Worm (Caenorhabditis elegans): Measurements from ENCODE around the gene F48E8.2.

F48E8.2 gene

DNA sequence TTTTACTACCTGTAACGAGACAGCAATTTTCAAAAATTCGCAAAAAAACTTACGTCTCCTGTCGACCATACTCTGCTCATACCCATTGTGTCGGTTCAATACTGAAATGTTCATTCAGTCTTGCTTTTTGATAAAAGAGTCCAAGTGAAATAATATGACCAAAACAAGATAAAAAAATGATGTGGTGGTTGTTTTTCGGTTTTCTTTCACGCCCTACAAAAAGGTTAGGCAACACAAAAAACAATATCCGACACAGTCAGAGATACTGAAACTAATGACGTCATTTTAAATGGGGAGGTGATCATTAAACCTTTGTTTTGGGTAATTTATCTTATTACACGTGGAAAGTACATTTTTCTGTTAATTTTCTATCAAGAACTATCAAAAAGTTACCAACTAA, 31.0 kb downstream of the F48E8.2 start, which contains the start of gene R02F2.8:
Gene R02F2.8, minus strand, starts transcription at position 101 of the 400 bp plus-strand sequence.
- no peak for TF ChIP-seq dao-5 (tag; optimal IDR thresholded peaks at IDR 0.05)
- no peak for TF ChIP-seq him-1 (tag; optimal IDR thresholded peaks at IDR 0.05)
- TF ChIP-seq W03F9.2 (tag; optimal IDR thresholded peaks at IDR 0.05), result no peak

DNA sequence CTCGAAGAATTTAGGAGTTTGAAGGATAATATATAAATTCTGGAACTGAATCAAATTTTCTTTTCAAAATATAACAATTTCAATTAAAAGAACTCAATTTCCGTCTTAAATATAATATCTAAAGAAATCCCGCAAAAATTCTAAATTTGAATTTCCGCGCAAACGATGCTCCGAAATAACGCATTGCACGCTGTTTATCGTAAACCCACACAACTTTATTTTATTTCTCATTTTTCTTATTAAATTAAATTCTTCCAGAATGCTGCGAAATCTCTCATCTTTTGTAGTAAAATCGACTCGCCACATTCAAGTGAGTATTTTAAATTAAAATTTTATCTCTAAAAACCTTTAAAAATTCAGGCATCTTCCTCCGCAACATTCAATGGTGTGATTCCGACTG, 34.8 kb downstream of the F48E8.2 start, which contains the start of gene R02F2.9:
Gene R02F2.9, plus strand, starts transcription at position 218 of the 400 bp plus-strand sequence.
- TF ChIP-seq W03F9.2 (tag; optimal IDR thresholded peaks at IDR 0.05), result no peak
- TF ChIP-seq him-1 (tag; optimal IDR thresholded peaks at IDR 0.05), result no peak
- TF ChIP-seq dao-5 (tag; optimal IDR thresholded peaks at IDR 0.05), result no peak

DNA sequence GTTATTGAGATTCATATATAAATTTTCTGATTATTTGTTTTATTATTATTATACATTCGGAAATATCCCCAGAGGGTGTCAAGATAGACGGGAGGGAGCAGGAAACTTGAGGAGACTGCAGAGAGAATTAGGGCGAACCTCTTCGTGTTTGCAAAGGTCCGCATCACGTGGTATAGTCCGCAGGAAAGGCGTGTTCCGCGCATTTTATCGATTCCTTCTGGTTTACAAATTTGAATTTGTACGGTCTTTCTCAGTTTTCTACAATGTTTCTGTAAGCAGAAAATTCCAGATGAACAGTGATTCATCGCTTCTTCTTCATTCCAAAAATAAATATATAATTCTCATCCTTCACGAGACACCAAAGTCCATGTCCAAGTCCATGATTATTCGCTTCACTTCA, 35.8 kb downstream of the F48E8.2 start:
- no peak for TF ChIP-seq him-1 (tag; optimal IDR thresholded peaks at IDR 0.05)
- no peak for TF ChIP-seq dao-5 (tag; optimal IDR thresholded peaks at IDR 0.05)
- no peak for TF ChIP-seq W03F9.2 (tag; optimal IDR thresholded peaks at IDR 0.05)

DNA sequence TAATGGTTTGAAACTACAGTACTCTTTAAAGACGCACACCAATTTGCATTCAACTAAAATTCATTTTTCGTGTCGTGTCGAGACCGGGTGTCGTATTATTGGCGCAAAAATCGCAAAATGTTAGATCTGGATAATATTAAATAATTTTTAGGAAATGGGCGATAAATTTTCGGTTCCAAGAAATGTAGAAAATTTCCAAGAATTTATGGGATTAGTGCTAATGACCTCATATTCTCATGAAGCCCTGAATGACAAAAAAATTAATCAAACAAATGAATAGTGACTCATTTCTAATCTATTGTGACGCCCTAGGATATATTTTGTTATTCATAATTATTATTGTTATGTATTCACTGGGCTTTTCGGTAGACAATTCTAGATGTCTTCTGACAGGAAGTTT, 36.6 kb downstream of the F48E8.2 start:
- TF ChIP-seq W03F9.2 (tag; optimal IDR thresholded peaks at IDR 0.05) (no peak), him-1 (tag; optimal IDR thresholded peaks at IDR 0.05) (no peak), dao-5 (tag; optimal IDR thresholded peaks at IDR 0.05) (no peak)

DNA sequence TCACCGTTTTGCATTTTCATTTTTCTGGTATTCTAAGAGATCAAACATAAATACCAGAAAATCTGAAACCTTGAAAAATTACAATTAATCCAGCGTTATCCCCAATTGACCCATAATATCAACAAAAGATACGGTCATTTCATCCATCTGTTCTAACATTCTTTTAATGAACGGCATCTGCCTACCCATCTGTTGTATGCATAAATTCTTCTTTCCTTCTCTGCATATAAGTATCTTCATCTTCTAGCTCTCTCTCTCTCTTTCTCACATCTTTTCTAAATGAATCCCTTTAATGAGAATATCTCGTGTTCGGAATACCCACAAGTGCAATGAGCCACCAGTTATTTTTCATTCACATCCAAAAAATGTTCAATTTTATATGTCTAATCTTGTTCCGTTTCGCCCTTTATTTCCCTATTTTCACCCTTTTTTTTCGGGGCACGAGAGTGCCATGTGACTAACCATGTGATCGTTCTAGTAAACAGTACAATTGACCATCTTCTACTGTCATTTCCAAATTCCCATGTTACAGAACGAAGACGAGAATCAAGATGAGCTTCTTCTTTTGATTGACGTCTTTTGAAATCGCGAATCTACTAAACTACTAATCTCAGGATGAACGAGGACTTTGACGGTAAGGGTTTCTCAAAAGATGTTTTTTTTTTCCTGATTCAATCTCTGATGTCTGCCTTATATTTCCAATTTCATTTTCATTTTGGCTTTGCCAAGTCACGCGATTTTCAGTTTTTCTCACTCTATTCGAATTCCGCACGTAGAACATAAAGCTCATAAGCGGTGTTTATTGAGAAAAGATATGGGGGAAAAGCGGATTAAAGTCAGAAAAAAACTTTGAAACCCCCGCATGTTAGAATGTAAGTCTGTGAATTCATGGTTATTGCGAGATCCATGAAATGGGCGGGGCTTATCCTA, 37.4 kb downstream of the F48E8.2 start, which contains the start of gene R02F2.1:
Gene R02F2.1, plus strand, starts transcription at position 528 of the 930 bp plus-strand sequence.
- no peak for TF ChIP-seq him-1 (tag; optimal IDR thresholded peaks at IDR 0.05)
- no peak for TF ChIP-seq dao-5 (tag; optimal IDR thresholded peaks at IDR 0.05)
- TF ChIP-seq W03F9.2 (tag; optimal IDR thresholded peaks at IDR 0.05), result no peak

DNA sequence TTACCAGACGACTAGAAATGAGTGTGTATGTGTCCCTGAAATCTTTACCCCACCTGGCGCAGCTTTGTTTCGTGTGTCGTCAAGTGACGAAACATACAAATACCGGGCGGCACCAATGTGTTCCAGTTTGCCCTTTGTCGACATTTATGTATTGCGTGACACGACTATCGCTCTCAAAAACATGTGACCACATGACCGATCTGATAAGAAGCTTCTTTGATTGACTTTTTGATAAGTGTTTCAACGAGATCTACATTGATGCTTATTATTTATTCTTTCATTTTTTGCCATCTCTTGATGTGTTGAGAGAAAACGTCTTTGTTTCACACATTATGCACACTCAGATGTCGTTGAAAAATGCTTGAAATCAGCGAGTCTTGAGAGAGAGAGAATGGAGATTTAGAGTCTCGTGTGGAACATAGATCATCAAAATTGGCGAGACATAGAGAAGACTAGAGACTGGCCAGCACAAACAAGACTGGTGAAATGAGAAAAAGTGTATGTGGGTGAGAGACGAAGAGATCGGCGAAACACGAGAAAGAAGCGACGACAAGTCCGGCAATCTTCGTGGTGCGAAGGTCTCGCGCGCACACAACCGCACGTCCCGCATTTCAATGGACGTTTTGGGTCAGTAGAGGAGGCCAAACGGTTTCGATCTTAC, 38.9 kb downstream of the F48E8.2 start:
- TF ChIP-seq him-1 (tag; optimal IDR thresholded peaks at IDR 0.05) (peak; percentile 32), dao-5 (tag; optimal IDR thresholded peaks at IDR 0.05) (no peak)

DNA sequence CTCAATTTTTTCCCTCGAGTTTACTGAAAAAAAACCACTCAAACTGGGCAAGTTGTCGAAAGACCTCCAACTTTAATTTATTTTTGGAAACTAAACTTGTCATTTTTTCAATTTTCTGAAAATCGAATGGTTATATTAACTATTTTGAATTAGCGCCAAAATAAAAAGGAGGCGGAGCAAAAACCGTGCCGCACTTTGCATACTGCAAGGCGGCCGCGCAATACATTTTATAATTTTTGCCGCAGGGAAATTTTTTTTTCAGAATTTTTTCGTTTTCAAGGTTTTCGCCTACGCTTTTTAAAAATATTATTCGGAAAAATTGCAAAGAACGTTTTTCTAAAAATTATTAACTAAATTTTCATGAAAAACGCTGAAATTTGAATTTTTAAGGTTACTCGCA, 39.5 kb downstream of the F48E8.2 start:
- TF ChIP-seq W03F9.2 (tag; optimal IDR thresholded peaks at IDR 0.05), result no peak

DNA sequence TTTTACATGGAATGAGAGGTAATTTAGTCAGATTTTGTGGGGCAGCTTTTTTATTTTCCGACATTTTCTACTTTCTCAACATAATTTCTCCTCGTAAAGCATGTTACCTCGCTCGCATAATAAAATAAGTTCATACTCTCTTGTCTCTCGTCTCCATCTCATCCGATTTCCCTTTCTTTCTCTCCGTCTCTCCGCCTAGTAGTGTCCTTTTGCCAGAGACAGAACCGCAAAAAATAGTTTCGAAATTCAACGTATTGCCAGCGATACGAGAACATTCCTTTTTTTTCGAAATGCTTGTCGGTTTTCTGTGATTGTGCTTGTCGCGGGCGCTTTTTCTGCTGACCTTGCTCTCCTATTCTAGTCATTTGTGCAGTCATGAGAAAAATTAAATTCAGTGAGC, 40.0 kb downstream of the F48E8.2 start:
- TF ChIP-seq dao-5 (tag; optimal IDR thresholded peaks at IDR 0.05) (no peak), W03F9.2 (tag; optimal IDR thresholded peaks at IDR 0.05) (no peak), him-1 (tag; optimal IDR thresholded peaks at IDR 0.05) (no peak)

DNA sequence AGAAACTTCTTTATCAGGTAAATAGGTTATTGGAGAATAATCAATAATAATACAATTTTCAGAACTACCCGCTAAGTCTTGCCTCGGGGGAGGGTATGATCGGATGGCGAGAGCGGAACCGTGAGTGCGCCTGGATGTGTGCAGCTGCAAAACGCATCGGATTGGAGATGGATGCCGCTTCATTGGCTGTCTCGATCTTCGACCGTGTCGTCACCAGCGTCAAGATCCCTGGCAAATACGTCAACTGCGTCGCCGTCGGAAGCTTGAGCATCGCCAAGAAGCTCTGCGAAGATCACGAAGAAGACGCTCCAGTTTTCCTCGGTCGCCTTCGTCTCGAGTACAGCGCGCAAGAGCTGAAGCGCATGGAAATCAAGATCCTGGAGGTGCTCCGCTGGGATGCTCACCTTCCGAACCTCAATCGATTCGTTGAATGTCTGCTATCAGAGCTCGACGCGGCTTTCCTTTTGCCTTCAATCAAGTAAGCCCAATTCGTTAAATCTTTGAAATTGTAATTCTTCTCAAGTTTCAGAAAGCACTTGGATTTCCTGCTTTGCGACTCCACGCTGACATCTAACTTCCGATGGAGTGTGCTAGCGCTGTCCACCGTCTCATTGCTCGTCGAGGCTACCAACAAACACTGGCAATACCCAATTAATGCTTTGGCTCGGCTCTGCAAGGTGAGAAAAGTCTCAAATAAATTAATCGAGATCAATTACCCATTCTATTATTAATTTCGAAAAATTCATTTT, 40.7 kb downstream of the F48E8.2 start:
- no peak for TF ChIP-seq him-1 (tag; optimal IDR thresholded peaks at IDR 0.05)
- TF ChIP-seq W03F9.2 (tag; optimal IDR thresholded peaks at IDR 0.05), result no peak
- TF ChIP-seq dao-5 (tag; optimal IDR thresholded peaks at IDR 0.05), result no peak

DNA sequence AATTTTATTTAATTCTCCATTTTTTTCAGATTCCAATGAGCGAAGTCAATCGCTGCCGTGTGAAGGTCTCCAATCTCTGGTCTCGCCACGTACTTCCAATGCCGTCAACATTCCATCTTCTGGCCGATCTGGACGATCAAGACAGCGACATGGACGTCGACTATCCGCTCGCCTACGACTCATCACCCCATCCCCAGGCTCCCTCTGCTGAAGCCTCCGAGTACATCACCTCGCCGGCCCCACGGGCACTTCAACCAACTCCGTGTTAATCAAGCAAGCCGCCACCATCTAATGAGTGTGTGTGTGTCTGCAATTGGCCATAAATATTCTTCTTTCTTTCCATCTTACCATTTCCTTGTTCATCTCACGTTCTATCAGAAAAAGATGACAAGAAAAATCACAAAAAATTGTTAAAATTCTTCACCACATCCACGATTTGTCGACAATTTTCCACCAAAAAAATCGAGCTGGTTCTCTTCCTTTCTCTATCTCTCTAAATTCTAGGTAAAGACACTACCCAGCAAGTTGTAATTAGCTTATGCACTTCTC, 41.4 kb downstream of the F48E8.2 start:
- TF ChIP-seq W03F9.2 (tag; optimal IDR thresholded peaks at IDR 0.05) (no peak), him-1 (tag; optimal IDR thresholded peaks at IDR 0.05) (no peak), dao-5 (tag; optimal IDR thresholded peaks at IDR 0.05) (no peak)

DNA sequence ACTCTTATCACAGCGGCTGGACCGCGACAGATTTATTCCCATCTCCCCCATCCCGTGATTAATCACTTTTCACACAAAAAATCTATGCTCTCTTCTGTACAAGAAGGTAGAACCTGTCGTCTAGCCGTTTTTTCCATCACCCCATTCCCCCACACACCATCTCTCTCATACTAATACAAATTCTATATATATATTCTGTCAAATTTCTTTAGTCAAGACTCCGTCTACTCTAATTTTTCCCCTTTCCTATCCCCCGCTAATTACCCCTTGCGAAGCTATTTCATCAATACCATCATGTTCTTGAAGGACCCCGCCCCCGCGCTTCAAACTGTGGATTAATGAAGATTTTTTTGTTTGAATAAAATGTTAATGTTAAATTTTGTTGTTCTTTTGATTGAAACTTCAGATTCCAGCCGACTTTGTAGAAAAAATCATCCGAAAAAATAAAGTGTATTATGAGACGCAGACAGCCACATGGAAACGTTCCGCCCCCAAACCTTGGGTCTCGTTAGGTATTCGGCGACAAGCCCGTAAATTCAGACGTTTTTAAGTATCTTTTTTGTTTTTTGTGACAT, 41.9 kb downstream of the F48E8.2 start:
- TF ChIP-seq dao-5 (tag; optimal IDR thresholded peaks at IDR 0.05) (no peak), him-1 (tag; optimal IDR thresholded peaks at IDR 0.05) (peak; percentile 16)

DNA sequence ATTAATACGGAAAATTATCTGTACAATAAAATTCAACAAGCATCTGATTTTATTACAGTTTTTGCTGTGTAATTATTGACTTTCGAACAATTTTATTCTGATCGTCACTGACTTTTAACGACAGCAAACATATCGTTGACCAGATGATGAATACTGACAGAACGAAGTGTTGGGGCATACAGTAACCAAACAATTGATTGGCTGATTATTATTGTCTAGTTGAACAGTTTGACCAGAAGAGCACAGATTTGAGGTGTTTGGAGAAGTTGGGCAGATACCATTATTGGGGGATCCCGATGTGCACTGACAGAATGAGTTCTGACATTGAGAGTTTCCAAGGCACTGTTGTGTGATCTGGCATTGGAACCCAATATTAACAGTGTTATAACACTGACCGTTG, 42.8 kb downstream of the F48E8.2 start:
- TF ChIP-seq him-1 (tag; optimal IDR thresholded peaks at IDR 0.05) (no peak), W03F9.2 (tag; optimal IDR thresholded peaks at IDR 0.05) (no peak), dao-5 (tag; optimal IDR thresholded peaks at IDR 0.05) (no peak)

DNA sequence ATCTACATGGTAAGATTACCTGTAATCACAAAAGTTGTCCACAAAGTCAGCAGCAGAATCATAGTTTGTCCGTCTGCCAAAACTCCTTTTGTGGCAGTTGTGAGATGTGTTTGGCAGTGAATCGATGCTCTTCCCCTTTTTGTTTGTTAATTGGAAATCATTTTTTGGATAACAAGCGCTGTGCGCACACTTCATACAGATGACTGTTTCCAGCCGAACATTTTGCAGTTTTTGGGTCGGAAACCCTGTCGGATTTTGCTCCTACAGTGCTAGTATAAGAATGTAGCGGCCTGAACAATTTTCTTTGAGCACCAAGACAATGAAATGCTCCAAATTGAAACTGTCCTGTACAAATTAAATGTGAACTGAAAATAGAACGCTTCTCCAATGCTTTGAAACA, 44.5 kb downstream of the F48E8.2 start, which contains the start of gene D1044.7:
Gene D1044.7, minus strand, starts transcription at position 101 of the 400 bp plus-strand sequence.
- no peak for TF ChIP-seq W03F9.2 (tag; optimal IDR thresholded peaks at IDR 0.05)
- TF ChIP-seq dao-5 (tag; optimal IDR thresholded peaks at IDR 0.05), result no peak
- no peak for TF ChIP-seq him-1 (tag; optimal IDR thresholded peaks at IDR 0.05)
